Worm (Caenorhabditis elegans): Measurements from ENCODE around the gene F22D3.4.

- TF ChIP-seq him-1 (tag; optimal IDR thresholded peaks at IDR 0.05) = no peak
- TF ChIP-seq dao-5 (tag; optimal IDR thresholded peaks at IDR 0.05) = no peak
- no peak for TF ChIP-seq W03F9.2 (tag; optimal IDR thresholded peaks at IDR 0.05)
Measured at ce11 chrII:6932978-6933377, 5.6 kb upstream of the F22D3.4 start.

Measured in whole organism, L4/young adult.